Fruit fly (Drosophila melanogaster): ENCODE measurements around the gene CG14042.
A peak's percentile ranks its signal among the peaks of the same experiment; 100 is the strongest.

Gene CG14042

DNA sequence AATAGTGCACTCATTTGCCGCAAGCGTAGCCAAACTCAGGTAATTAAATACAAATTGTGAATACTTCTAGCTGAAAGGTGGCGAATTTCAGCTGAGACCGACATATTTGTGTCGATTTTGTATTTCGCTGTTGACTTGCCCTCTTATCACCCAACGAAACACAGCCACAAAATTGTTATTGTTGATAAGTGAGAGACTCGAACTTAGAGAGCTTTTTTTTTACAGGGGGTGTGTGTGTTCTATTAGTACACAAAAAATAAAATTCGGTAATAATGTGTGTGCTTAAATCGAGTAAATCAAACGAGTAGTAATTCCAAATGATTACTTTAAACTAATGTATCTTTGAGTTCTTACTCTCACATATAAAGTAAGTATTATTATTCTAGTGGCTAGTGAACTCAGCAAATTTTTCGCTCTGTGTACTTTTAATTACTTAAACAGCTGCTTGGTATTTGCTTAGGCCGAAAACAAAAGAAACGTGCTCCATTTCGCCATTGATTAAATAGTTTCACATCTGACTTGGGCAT, 23.5 kb downstream of the CG14042 start (continued):
- TF ChIP-seq fd3F (GFP tag; optimal IDR thresholded peaks at IDR 0.05) = peak; percentile 9
- no peak for TF ChIP-seq CG4282 (GFP tag; optimal IDR thresholded peaks at IDR 0.05)
- TF ChIP-seq HLHmδ (GFP tag; optimal IDR thresholded peaks at IDR 0.05) = no peak
- no peak for TF ChIP-seq sc (optimal IDR thresholded peaks at IDR 0.05)
- no peak for TF ChIP-seq sc (GFP tag; optimal IDR thresholded peaks at IDR 0.05)
- peak; percentile 73 for TF ChIP-seq Awh (GFP tag; IDR thresholded peaks at IDR 0.05)
- TF ChIP-seq Elba2 (GFP tag; optimal IDR thresholded peaks at IDR 0.05) = no peak
- TF ChIP-seq B-H1 (GFP tag; IDR thresholded peaks at IDR 0.05) = peak; percentile 43; the same call in 2 of the 3 replicates
- peak; percentile 78 for TF ChIP-seq CG6813 (GFP tag; optimal IDR thresholded peaks at IDR 0.05)
- TF ChIP-seq zf30C (GFP tag; optimal IDR thresholded peaks at IDR 0.05) = peak; percentile 70
- TF ChIP-seq CG13296 (GFP tag; optimal IDR thresholded peaks at IDR 0.05) = peak; percentile 71
- no peak for TF ChIP-seq Optix (GFP tag; IDR thresholded peaks at IDR 0.05)
- TF ChIP-seq CG12942 (GFP tag; optimal IDR thresholded peaks at IDR 0.05) = peak; percentile 33
- TF ChIP-seq CG10321 (GFP tag; IDR thresholded peaks at IDR 0.05) = peak; percentile 22; the same call in 1 of the 2 replicates
- peak; percentile 55 for TF ChIP-seq dimm (GFP tag; IDR thresholded peaks at IDR 0.05)
- TF ChIP-seq rib (GFP tag; IDR thresholded peaks at IDR 0.05) = 0 out of 2 replicates have a peak, but pooled peaks have one; percentile 35
- peak; percentile 42; the same call in 1 of the 2 replicates for TF ChIP-seq sens-2 (GFP tag; IDR thresholded peaks at IDR 0.05)
- no peak for TF ChIP-seq hkb (optimal IDR thresholded peaks at IDR 0.05)
- TF ChIP-seq hkb (GFP tag; IDR thresholded peaks at IDR 0.05) = peak; percentile 74
- TF ChIP-seq yki (optimal IDR thresholded peaks at IDR 0.05) = no peak
- peak in 1 of 3 experiments; percentile 52 for TF ChIP-seq lola (GFP tag; optimal IDR thresholded peaks at IDR 0.05)
- no peak for TF ChIP-seq Sin3A (optimal IDR thresholded peaks at IDR 0.05)
- peak; percentile 23 for TF ChIP-seq phol (tag; optimal IDR thresholded peaks at IDR 0.05)
- TF ChIP-seq CG4730 (GFP tag; IDR thresholded peaks at IDR 0.05) = peak; percentile 46; the same call in 1 of the 2 replicates
- peak; percentile 33; the same call in 1 of the 2 replicates for TF ChIP-seq CG4360 (GFP tag; IDR thresholded peaks at IDR 0.05)
- TF ChIP-seq CG3847 (GFP tag; IDR thresholded peaks at IDR 0.05) = peak; percentile 41; the same call in 1 of the 2 replicates
- no peak for TF ChIP-seq knrl (GFP tag; IDR thresholded peaks at IDR 0.05; ENCODE audit: partially characterized antibody)
- no peak for TF ChIP-seq hbn (GFP tag; IDR thresholded peaks at IDR 0.05; ENCODE audit: partially characterized antibody)
- peak; percentile 67 for TF ChIP-seq CG17385 (GFP tag; optimal IDR thresholded peaks at IDR 0.05)
- TF ChIP-seq pita (GFP tag; optimal IDR thresholded peaks at IDR 0.05) = no peak
- no peak for TF ChIP-seq MESR4 (GFP tag; optimal IDR thresholded peaks at IDR 0.05)
- no peak for TF ChIP-seq CG6175 (GFP tag; IDR thresholded peaks at IDR 0.05)
- peak; percentile 28 for TF ChIP-seq Nf-YC (tag; optimal IDR thresholded peaks at IDR 0.05)
- no peak for TF ChIP-seq CG31388 (GFP tag; optimal IDR thresholded peaks at IDR 0.05)
- TF ChIP-seq scrt (GFP tag; optimal IDR thresholded peaks at IDR 0.05) = peak; percentile 67
- peak; percentile 70 for TF ChIP-seq CG32532 (GFP tag; IDR thresholded peaks at IDR 0.05)
- TF ChIP-seq CG33213 (GFP tag; optimal IDR thresholded peaks at IDR 0.05) = peak; percentile 28
- peak; percentile 40; the same call in 1 of the 2 replicates for TF ChIP-seq ara (GFP tag; IDR thresholded peaks at IDR 0.05)
- peak; percentile 63 for TF ChIP-seq CG15269 (tag; optimal IDR thresholded peaks at IDR 0.05)
- TF ChIP-seq Rfx (GFP tag; IDR thresholded peaks at IDR 0.05) = peak; percentile 82
- TF ChIP-seq lbe (GFP tag; optimal IDR thresholded peaks at IDR 0.05) = peak; percentile 84
- peak; percentile 12 for TF ChIP-seq Jarid2 (GFP tag; optimal IDR thresholded peaks at IDR 0.05)
- no peak for TF ChIP-seq CG1832 (GFP tag; optimal IDR thresholded peaks at IDR 0.05)
- peak; percentile 56 for TF ChIP-seq Dek (tag; optimal IDR thresholded peaks at IDR 0.05)
- peak; percentile 74 for TF ChIP-seq kay (GFP tag; optimal IDR thresholded peaks at IDR 0.05)
- peak; percentile 71 for TF ChIP-seq maf-S (GFP tag; optimal IDR thresholded peaks at IDR 0.05)
- TF ChIP-seq sob (GFP tag; IDR thresholded peaks at IDR 0.05) = peak; percentile 75
- no peak for TF ChIP-seq ro (GFP tag; IDR thresholded peaks at IDR 0.05)
- peak; percentile 30 for TF ChIP-seq cg (GFP tag; optimal IDR thresholded peaks at IDR 0.05)
- TF ChIP-seq CG16815 (GFP tag; optimal IDR thresholded peaks at IDR 0.05) = peak; percentile 1
- peak; percentile 9 for TF ChIP-seq CG3838 (GFP tag; optimal IDR thresholded peaks at IDR 0.05)
